Worm (Caenorhabditis elegans): Measurements from ENCODE around the gene Y39B6A.27.
A peak's percentile ranks its signal among the peaks of the same experiment; 100 is the strongest.
"Not testable (repeated sequence)": the region's sequence is repeated elsewhere in the genome, so short reads cannot be mapped to it uniquely, and the experiment has no call there.

DNA sequence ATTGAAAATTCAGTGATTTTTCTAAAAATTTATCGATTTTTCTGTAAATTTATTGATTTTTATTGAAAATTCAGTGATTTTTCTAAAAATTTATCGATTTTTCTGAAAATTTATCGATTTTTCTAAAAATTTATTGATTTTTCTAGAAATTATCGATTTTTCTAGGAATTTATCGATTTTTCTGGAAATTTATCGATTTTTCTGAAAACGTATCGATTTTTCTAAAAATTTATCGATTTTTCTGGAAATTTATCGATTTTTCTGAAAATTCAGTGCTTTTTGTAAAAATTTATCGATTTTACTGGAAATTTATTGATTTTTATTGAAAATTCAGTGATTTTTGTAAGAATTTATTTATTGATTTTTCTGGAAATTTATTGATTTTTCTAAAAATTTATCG is 46.9 kb upstream of the Y39B6A.27 start:
- TF ChIP-seq flt-1 (GFP tag; IDR thresholded peaks at IDR 0.05); klf-2 (GFP tag; conservative IDR thresholded peaks at IDR 0.05); med-1 (GFP tag; optimal IDR thresholded peaks at IDR 0.05; ENCODE audit: insufficient read depth); cog-1 (tag; optimal IDR thresholded peaks at IDR 0.05); ztf-29 (GFP tag; IDR thresholded peaks at IDR 0.05); tab-1 (GFP tag; IDR thresholded peaks at IDR 0.05); ref-1 (GFP tag; conservative IDR thresholded peaks at IDR 0.05); ztf-23 (GFP tag; IDR thresholded peaks at IDR 0.05): not testable (repeated sequence)
- TF ChIP-seq T22C8.4 (GFP tag; IDR thresholded peaks at IDR 0.05), result peak; percentile 19

All from whole organism, midembryonic.